Worm (Caenorhabditis elegans) whole organism, L1 larva: ENCODE results near the gene R07E5.15.

ENCODE experiments used
- C16A3.4 ChIP-seq: fragments of 150-350 bp; optimal IDR thresholded peaks from 2 replicates; lab custom pipeline; 2014; ENCODE audit warnings: missing biosample characterization, missing genetic modification characterization
- F16B12.6 ChIP-seq: fragments of 150-350 bp; optimal IDR thresholded peaks from 2 replicates; lab custom pipeline; 2014; ENCODE audit warnings: missing biosample characterization, missing genetic modification characterization
- aly-2 ChIP-seq: fragments of 150-350 bp; optimal IDR thresholded peaks from 2 replicates; lab custom pipeline; 2014; ENCODE audit warnings: missing biosample characterization, missing genetic modification characterization
- ama-1 ChIP-seq: fragments of 150-350 bp; optimal IDR thresholded peaks from 2 replicates; lab custom pipeline; 2014
- ceh-8 ChIP-seq: fragments of 200-800 bp; sonication (Bioruptor generic); optimal IDR thresholded peaks from 2 replicates; lab custom pipeline; 2018; ENCODE audit warnings: mild to moderate bottlenecking, missing genetic modification characterization, moderate library complexity, missing compliant biosample characterization
- ceh-82 ChIP-seq, 3 experiments: fragments of 150-350 bp in 1 of 3; sonication (generic microtip) in 2 of 3; optimal IDR thresholded peaks; 2 replicates each; lab custom pipeline; 2014 to 2017; ENCODE audit warnings: missing biosample characterization in 3 of 3, missing genetic modification characterization in 3 of 3
- ceh-88 ChIP-seq: fragments of 200-800 bp; sonication (Bioruptor generic); IDR thresholded peaks from 2 replicates; pipeline ENCODE4 v1.3.6; 2022; ENCODE audit warnings: missing genetic modification characterization, missing compliant biosample characterization
- ceh-90 ChIP-seq: sonication (generic microtip); optimal IDR thresholded peaks from 2 replicates; lab custom pipeline; 2016; ENCODE audit warnings: missing genetic modification characterization, missing compliant biosample characterization
- ces-1 ChIP-seq: fragments of 150-350 bp; optimal IDR thresholded peaks from 2 replicates; lab custom pipeline; 2014; ENCODE audit warnings: missing biosample characterization, missing genetic modification reagents, missing genetic modification characterization
- dpl-1 ChIP-seq, 3 experiments: fragments of 150-350 bp in 2 of 3; sonication (generic microtip) in 1 of 3; optimal IDR thresholded peaks; 2 replicates each; lab custom pipeline; 2014 to 2017; ENCODE audit warnings: missing biosample characterization in 3 of 3, missing genetic modification characterization in 3 of 3, missing genetic modification reagents in 3 of 3
- dsc-1 ChIP-seq: sonication (generic microtip); optimal IDR thresholded peaks from 2 replicates; lab custom pipeline; 2016; ENCODE audit warnings: mild to moderate bottlenecking, missing genetic modification characterization, missing compliant biosample characterization
- efl-1 ChIP-seq, 4 experiments: fragments of 150-350 bp; optimal IDR thresholded peaks in 3 of 4; peaks in 1 of 4; 1 replicate in 1 of 4; 2 replicates in 3 of 4; lab custom pipeline; 2014; ENCODE audit warnings: missing biosample characterization in 2 of 4, missing genetic modification characterization in 2 of 4, missing genetic modification reagents in 2 of 4
- egl-13 ChIP-seq: sonication (generic microtip); optimal IDR thresholded peaks from 2 replicates; lab custom pipeline; 2016; ENCODE audit warnings: missing genotype, missing genetic modification reagents, missing genetic modification characterization, missing compliant biosample characterization
- elt-2 ChIP-seq: sonication (generic microtip); optimal IDR thresholded peaks from 2 replicates; lab custom pipeline; 2016; ENCODE audit warnings: missing genetic modification characterization, mild to moderate bottlenecking, inconsistent platforms, missing compliant biosample characterization, missing genetic modification reagents
- ets-5 ChIP-seq: fragments of 200-800 bp; sonication (Bioruptor generic); IDR thresholded peaks from 2 replicates; pipeline ENCODE4 v1.3.6; 2022; ENCODE audit warnings: missing genetic modification characterization, missing compliant biosample characterization
- fkh-8 ChIP-seq: sonication (generic microtip); optimal IDR thresholded peaks from 2 replicates; lab custom pipeline; 2016; ENCODE audit warnings: mild to moderate bottlenecking, missing genetic modification characterization, missing compliant biosample characterization
- grh-1 ChIP-seq: fragments of 200-800 bp; sonication (Bioruptor generic); IDR thresholded peaks from 2 replicates; pipeline ENCODE4 v1.3.6; 2022; ENCODE audit warnings: missing genetic modification reagents, missing genetic modification characterization, missing compliant biosample characterization
- irx-1 ChIP-seq: sonication (generic microtip); optimal IDR thresholded peaks from 2 replicates; lab custom pipeline; 2016; ENCODE audit warnings: missing genetic modification characterization, missing compliant biosample characterization
- isw-1 ChIP-seq: fragments of 200-800 bp; sonication (Bioruptor generic); IDR thresholded peaks from 2 replicates; pipeline ENCODE4 v1.3.6; 2022; ENCODE audit warnings: missing genetic modification characterization, missing compliant biosample characterization
- lin-14 ChIP-seq: fragments of 200-800 bp; sonication (Bioruptor generic); optimal IDR thresholded peaks from 2 replicates; lab custom pipeline; 2018; ENCODE audit warnings: mild to moderate bottlenecking, missing genetic modification characterization, moderate library complexity, missing compliant biosample characterization
- lin-35 ChIP-seq, 2 experiments: fragments of 150-350 bp; optimal IDR thresholded peaks; 2 replicates each; lab custom pipeline; 2014; ENCODE audit warnings: missing biosample characterization in 2 of 2, missing genetic modification characterization in 2 of 2, missing genetic modification reagents in 2 of 2
- lsy-2 ChIP-seq, 2 experiments: fragments of 150-350 bp; optimal IDR thresholded peaks; 2 replicates each; lab custom pipeline; 2014; ENCODE audit warnings: missing biosample characterization in 2 of 2, missing genetic modification characterization in 2 of 2
- mab-9 ChIP-seq: fragments of 200-800 bp; sonication (Bioruptor generic); IDR thresholded peaks from 2 replicates; pipeline ENCODE4 v1.3.6; 2022; ENCODE audit warnings: missing genetic modification reagents, missing genetic modification characterization, missing compliant biosample characterization
- nhr-11 ChIP-seq: fragments of 150-350 bp; optimal IDR thresholded peaks from 2 replicates; lab custom pipeline; 2014; ENCODE audit warnings: missing biosample characterization, missing genetic modification characterization
- nhr-12 ChIP-seq: sonication (generic microtip); optimal IDR thresholded peaks from 2 replicates; lab custom pipeline; 2017; ENCODE audit warnings: missing biosample characterization, missing genetic modification characterization
- nhr-19 ChIP-seq: fragments of 200-800 bp; sonication (Bioruptor generic); conservative IDR thresholded peaks from 2 replicates; pipeline ENCODE4 v1.3.6; 2022; ENCODE audit warnings: missing genetic modification characterization, missing compliant biosample characterization
- nhr-237 ChIP-seq: fragments of 150-350 bp; optimal IDR thresholded peaks from 2 replicates; lab custom pipeline; 2014; ENCODE audit warnings: missing biosample characterization, missing genetic modification characterization
- nhr-47 ChIP-seq: sonication (generic microtip); optimal IDR thresholded peaks from 2 replicates; lab custom pipeline; 2016; ENCODE audit warnings: mild to moderate bottlenecking, missing genetic modification characterization, moderate library complexity, missing compliant biosample characterization
- nhr-71 ChIP-seq: sonication (generic microtip); optimal IDR thresholded peaks from 2 replicates; lab custom pipeline; 2016; ENCODE audit warnings: mild to moderate bottlenecking, missing genetic modification characterization, moderate library complexity, missing compliant biosample characterization
- nhr-76 ChIP-seq: sonication (generic microtip); optimal IDR thresholded peaks from 2 replicates; lab custom pipeline; 2017; ENCODE audit warnings: missing biosample characterization, missing genetic modification characterization
- nhr-90 ChIP-seq: sonication (generic microtip); optimal IDR thresholded peaks from 2 replicates; lab custom pipeline; 2016; ENCODE audit warnings: mild to moderate bottlenecking, missing genetic modification characterization, missing compliant biosample characterization; ENCODE audit not compliant: poor library complexity
- pax-3 ChIP-seq: fragments of 200-800 bp; sonication (Bioruptor generic); optimal IDR thresholded peaks from 2 replicates; lab custom pipeline; 2018; ENCODE audit warnings: mild to moderate bottlenecking, missing genetic modification characterization, moderate library complexity, missing compliant biosample characterization
- pqm-1 ChIP-seq: sonication (generic microtip); optimal IDR thresholded peaks from 3 replicates; lab custom pipeline; 2017; ENCODE audit warnings: missing biosample characterization, missing genetic modification characterization
- rnt-1 ChIP-seq: sonication (generic microtip); optimal IDR thresholded peaks from 2 replicates; lab custom pipeline; 2016; ENCODE audit warnings: mild to moderate bottlenecking, missing genetic modification characterization, moderate library complexity, missing compliant biosample characterization
- snpc-4 ChIP-seq: fragments of 150-350 bp; optimal IDR thresholded peaks from 2 replicates; lab custom pipeline; 2014; ENCODE audit warnings: missing biosample characterization, missing genetic modification characterization
- snu-23 ChIP-seq: sonication (generic microtip); optimal IDR thresholded peaks from 2 replicates; lab custom pipeline; 2016; ENCODE audit warnings: missing genetic modification characterization, missing compliant biosample characterization
- swsn-7 ChIP-seq: sonication (generic microtip); optimal IDR thresholded peaks from 2 replicates; lab custom pipeline; 2016; ENCODE audit warnings: missing genetic modification characterization, missing compliant biosample characterization
- unc-86 ChIP-seq: sonication (generic microtip); optimal IDR thresholded peaks from 2 replicates; lab custom pipeline; 2016; ENCODE audit warnings: missing genetic modification characterization, missing compliant biosample characterization
- xbp-1 ChIP-seq: sonication (generic microtip); optimal IDR thresholded peaks from 2 replicates; lab custom pipeline; 2016; ENCODE audit warnings: missing genetic modification characterization, missing compliant biosample characterization
- zag-1 ChIP-seq: fragments of 150-350 bp; optimal IDR thresholded peaks from 2 replicates; lab custom pipeline; 2014; ENCODE audit warnings: missing biosample characterization, missing genetic modification characterization
- zip-4 ChIP-seq: fragments of 200-800 bp; sonication (Bioruptor generic); optimal IDR thresholded peaks from 2 replicates; lab custom pipeline; 2018; ENCODE audit warnings: mild to moderate bottlenecking, missing genetic modification characterization, moderate library complexity, missing compliant biosample characterization

Gene R07E5.15

ce11 chrIII:4419117-4419978, 18.1 kb downstream of the R07E5.15 start, which contains the start of the genes R07E5.7 and cku-80 (continued):
- TF ChIP-seq zip-4 (GFP tag; lab: Kevin White, UChicago): no peak
- peak; percentile 78 for TF ChIP-seq nhr-71 (tag; lab: Kevin White, UChicago)
- no peak for TF ChIP-seq zag-1 (tag; lab: Kevin White, UChicago)

- TF ChIP-seq grh-1 (GFP tag; lab: Robert Waterston, UW) (peak; percentile 40; the same call in 1 of the 2 replicates), nhr-19 (GFP tag; lab: Robert Waterston, UW) (peak; percentile 86), elt-2 (tag; lab: Kevin White, UChicago) (peak; percentile 6), snpc-4 (tag; lab: Kevin White, UChicago) (peak; percentile 96), isw-1 (GFP tag; lab: Robert Waterston, UW) (0 out of 2 replicates have a peak, but pooled peaks have one; percentile 14), nhr-47 (tag; lab: Kevin White, UChicago) (peak; percentile 63), mab-9 (peak; percentile 67), ceh-88 (GFP tag; lab: Robert Waterston, UW) (peak; percentile 35; the same call in 1 of the 2 replicates), fkh-8 (tag; lab: Kevin White, UChicago) (peak; percentile 3), swsn-7 (tag; lab: Kevin White, UChicago) (peak; percentile 45), C16A3.4 (peak; percentile 6), nhr-90 (peak; percentile 27), dsc-1 (tag; lab: Kevin White, UChicago) (peak; percentile 43), nhr-71 (tag; lab: Kevin White, UChicago) (peak; percentile 41), unc-86 (tag; lab: Kevin White, UChicago) (peak; percentile 6), irx-1 (tag; lab: Kevin White, UChicago) (peak; percentile 19), zip-4 (GFP tag; lab: Kevin White, UChicago) (peak; percentile 29), efl-1 (optimal IDR thresholded peaks at IDR 0.05; lab: Kevin White, UChicago) (peak in 1 of 2 experiments; percentile 26), efl-1 (GFP tag; optimal IDR thresholded peaks at IDR 0.05 in 1 of 2; lab: Kevin White, UChicago) (peak in 1 of 2 experiments; percentile 88), snu-23 (GFP tag; lab: Kevin White, UChicago) (peak; percentile 23), lin-14 (GFP tag; lab: Kevin White, UChicago) (peak; percentile 26), lsy-2 (tag; optimal IDR thresholded peaks at IDR 0.05; lab: Kevin White, UChicago) (peak in 1 of 2 experiments; percentile 21), dpl-1 (GFP tag; optimal IDR thresholded peaks at IDR 0.05; lab: Kevin White, UChicago) (peak in 1 of 3 experiments; percentile 30), rnt-1 (tag; lab: Kevin White, UChicago) (peak; percentile 38), xbp-1 (peak; percentile 9)
Observed at ce11 chrIII:4426711-4427218, 25.5 kb downstream of the R07E5.15 start.

- TF ChIP-seq pax-3 (tag; lab: Kevin White, UChicago): no peak
- no peak for TF ChIP-seq ceh-8 (GFP tag; lab: Kevin White, UChicago)
- TF ChIP-seq nhr-76 (tag; lab: Kevin White, UChicago): no peak
- no peak for TF ChIP-seq nhr-237
- TF ChIP-seq nhr-11 (tag; lab: Kevin White, UChicago): no peak
- no peak for TF ChIP-seq egl-13
- TF ChIP-seq rnt-1 (tag; lab: Kevin White, UChicago): peak; percentile 28
- TF ChIP-seq pqm-1 (tag; lab: Kevin White, UChicago): no peak
- TF ChIP-seq snpc-4 (tag; lab: Kevin White, UChicago): peak; percentile 22
- no peak for TF ChIP-seq ets-5 (GFP tag; lab: Robert Waterston, UW)
- peak in 1 of 2 experiments; percentile 10 for TF ChIP-seq efl-1 (optimal IDR thresholded peaks at IDR 0.05; lab: Kevin White, UChicago)
- peak in 1 of 2 experiments; percentile 63 for TF ChIP-seq efl-1 (GFP tag; optimal IDR thresholded peaks at IDR 0.05 in 1 of 2; lab: Kevin White, UChicago)
- no peak for TF ChIP-seq F16B12.6
- TF ChIP-seq ama-1 (lab: Kevin White, UChicago): no peak
- TF ChIP-seq ceh-90 (tag; lab: Kevin White, UChicago): no peak
- peak in 1 of 2 experiments; percentile 13 for TF ChIP-seq lin-35 (GFP tag; optimal IDR thresholded peaks at IDR 0.05; lab: Kevin White, UChicago)
- no peak for TF ChIP-seq nhr-12 (tag; lab: Kevin White, UChicago)
- no peak for TF ChIP-seq aly-2 (tag; lab: Kevin White, UChicago)
- no peak for TF ChIP-seq ceh-82 (tag; optimal IDR thresholded peaks at IDR 0.05; lab: Kevin White, UChicago)
- TF ChIP-seq lsy-2 (tag; optimal IDR thresholded peaks at IDR 0.05; lab: Kevin White, UChicago): no peak
- no peak for TF ChIP-seq ces-1 (GFP tag; lab: Kevin White, UChicago)
- no peak for TF ChIP-seq ceh-88 (GFP tag; lab: Robert Waterston, UW)
- no peak for TF ChIP-seq lin-14 (GFP tag; lab: Kevin White, UChicago)
Observed at ce11 chrIII:4428797-4429196, 27.6 kb downstream of the R07E5.15 start.
